Worm (Caenorhabditis elegans) whole organism, midembryonic: ENCODE data around the gene nstp-1.

ENCODE experiments used
- T22C8.4 ChIP-seq: fragments of 200-800 bp; sonication (Bioruptor generic); IDR thresholded peaks from 2 replicates; pipeline ENCODE4 v1.3.6; 2022; ENCODE audit warnings: missing genetic modification characterization, missing compliant biosample characterization
- cog-1 ChIP-seq: sonication (generic microtip); optimal IDR thresholded peaks from 2 replicates; lab custom pipeline; 2016; ENCODE audit warnings: missing genetic modification characterization, missing compliant biosample characterization
- flt-1 ChIP-seq: fragments of 200-800 bp; sonication (Bioruptor generic); IDR thresholded peaks from 2 replicates; pipeline ENCODE4 v1.3.6; 2022; ENCODE audit warnings: missing genetic modification characterization, missing compliant biosample characterization
- klf-2 ChIP-seq: fragments of 200-800 bp; sonication (Bioruptor generic); conservative IDR thresholded peaks from 2 replicates; pipeline ENCODE4 v1.3.6; 2022; ENCODE audit warnings: missing genetic modification reagents, missing genetic modification characterization, missing compliant biosample characterization
- tab-1 ChIP-seq: fragments of 200-800 bp; sonication (Bioruptor generic); IDR thresholded peaks from 2 replicates; pipeline ENCODE4 v1.3.6; 2022; ENCODE audit warnings: missing genetic modification characterization, missing compliant biosample characterization
- ztf-29 ChIP-seq: fragments of 200-800 bp; sonication (Bioruptor generic); IDR thresholded peaks from 2 replicates; pipeline ENCODE4 v1.3.6; 2022; ENCODE audit warnings: missing genetic modification reagents, missing genetic modification characterization, missing compliant biosample characterization

DNA sequence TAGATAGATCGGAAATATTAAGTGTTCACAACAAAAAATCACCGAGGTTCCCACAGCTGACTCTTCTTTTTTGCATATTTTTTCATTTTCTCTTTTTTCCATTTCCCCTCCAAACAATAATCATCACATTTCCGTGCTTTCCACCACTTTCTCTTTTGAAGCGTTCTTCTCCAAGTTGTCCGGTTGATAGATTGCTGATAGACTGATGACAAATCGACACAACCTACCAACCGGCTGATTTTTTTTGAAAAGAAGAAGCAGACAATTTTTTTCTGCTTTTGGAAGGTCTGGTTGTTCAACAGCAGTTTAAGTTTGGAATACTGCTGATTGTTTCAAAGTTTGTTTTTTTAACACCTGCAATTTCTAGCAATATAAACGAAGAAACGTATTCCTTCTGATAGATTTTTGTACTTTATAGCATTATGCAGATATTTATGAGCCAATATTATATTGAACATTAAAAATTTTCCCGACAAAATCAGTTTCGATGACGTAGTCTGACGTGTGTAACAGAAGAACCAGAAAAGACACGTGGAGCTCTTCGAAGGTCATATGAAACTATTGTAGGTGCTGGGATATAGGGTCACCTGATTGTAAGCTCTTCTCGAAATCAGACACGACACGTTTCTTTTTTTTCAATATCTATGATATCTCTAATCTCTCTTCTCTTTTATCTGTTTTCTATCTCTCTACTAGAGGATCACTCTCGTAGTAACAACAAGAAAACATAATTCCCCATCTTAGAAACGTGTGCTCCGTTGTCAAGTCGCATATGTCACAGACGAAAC lies 9.9 kb upstream of the nstp-1 start:
- TF ChIP-seq tab-1 (GFP tag; lab: Robert Waterston, UW) (no peak), ztf-29 (no peak), klf-2 (no peak), flt-1 (no peak), cog-1 (no peak), T22C8.4 (GFP tag; lab: Robert Waterston, UW) (no peak)
